Worm (Caenorhabditis elegans) whole organism, L4 larva: ENCODE measurements around the gene F09E5.16.

Experiments used
- D1046.2 ChIP-seq: fragments of 200-800 bp; sonication (Bioruptor generic); IDR thresholded peaks from 2 replicates; pipeline ENCODE4 v1.3.6; 2022; ENCODE audit warnings: missing genetic modification characterization, missing compliant biosample characterization
- F10B5.3 ChIP-seq: sonication (generic microtip); optimal IDR thresholded peaks from 2 replicates; lab custom pipeline; 2016; ENCODE audit warnings: mild to moderate bottlenecking, missing genetic modification characterization, missing compliant biosample characterization
- F37D6.2 ChIP-seq: sonication (generic microtip); optimal IDR thresholded peaks from 2 replicates; lab custom pipeline; 2016; ENCODE audit warnings: mild to moderate bottlenecking, missing genetic modification characterization, missing compliant biosample characterization
- F44E2.7 ChIP-seq: fragments of 200-800 bp; sonication (Bioruptor generic); IDR thresholded peaks from 2 replicates; pipeline ENCODE4 v2.1.2; 2022; ENCODE audit warnings: missing genetic modification characterization, missing compliant biosample characterization
- T26A8.4 ChIP-seq: fragments of 200-800 bp; sonication (Bioruptor generic); IDR thresholded peaks from 2 replicates; pipeline ENCODE4 v1.3.6; 2022; ENCODE audit warnings: missing genetic modification characterization, missing compliant biosample characterization
- Y105C5A.15 ChIP-seq: fragments of 200-800 bp; sonication (Bioruptor generic); IDR thresholded peaks from 2 replicates; pipeline ENCODE4 v1.3.6; 2022; ENCODE audit warnings: missing genetic modification characterization, missing compliant biosample characterization
- Y48G9A.11 ChIP-seq: fragments of 200-800 bp; sonication (Bioruptor generic); IDR thresholded peaks from 2 replicates; pipeline ENCODE4 v1.3.6; 2022; ENCODE audit warnings: missing genetic modification reagents, missing genetic modification characterization, missing compliant biosample characterization
- Y75B8A.6 ChIP-seq: fragments of 200-800 bp; sonication (Bioruptor generic); IDR thresholded peaks from 2 replicates; pipeline ENCODE4 v1.3.6; 2022; ENCODE audit warnings: missing genetic modification reagents, missing genetic modification characterization, missing compliant biosample characterization
- ZK337.2 ChIP-seq: fragments of 200-800 bp; sonication (Bioruptor generic); IDR thresholded peaks from 2 replicates; pipeline ENCODE4 v1.3.6; 2022; ENCODE audit warnings: missing genetic modification reagents, missing genetic modification characterization, missing compliant biosample characterization
- aha-1 ChIP-seq: fragments of 150-350 bp; peaks from one replicate; lab custom pipeline; 2014; ENCODE audit warnings: missing biosample characterization, missing genetic modification characterization
- aly-2 ChIP-seq: sonication (generic microtip); optimal IDR thresholded peaks from 2 replicates; lab custom pipeline; 2018; ENCODE audit warnings: missing biosample characterization, missing genetic modification characterization
- ceh-28 ChIP-seq: fragments of 150-350 bp; optimal IDR thresholded peaks from 2 replicates; lab custom pipeline; 2014; ENCODE audit warnings: missing biosample characterization, missing genetic modification reagents, missing genetic modification characterization
- ceh-44 ChIP-seq: fragments of 200-800 bp; sonication (Bioruptor generic); IDR thresholded peaks from 2 replicates; pipeline ENCODE4 v1.3.6; 2022; ENCODE audit warnings: missing genetic modification reagents, missing genetic modification characterization, missing compliant biosample characterization
- ceh-62 ChIP-seq: sonication (generic microtip); optimal IDR thresholded peaks from 2 replicates; lab custom pipeline; 2017; ENCODE audit warnings: missing biosample characterization, missing genetic modification characterization
- ceh-82 ChIP-seq: sonication (generic microtip); optimal IDR thresholded peaks from 2 replicates; lab custom pipeline; 2017; ENCODE audit warnings: missing biosample characterization, missing genetic modification characterization
- dmd-6 ChIP-seq: fragments of 200-800 bp; sonication (Bioruptor generic); IDR thresholded peaks from 2 replicates; pipeline ENCODE4 v1.3.6; 2022; ENCODE audit warnings: missing genetic modification reagents, missing genetic modification characterization, missing compliant biosample characterization
- dmd-8 ChIP-seq: fragments of 200-800 bp; sonication (Bioruptor generic); IDR thresholded peaks from 2 replicates; pipeline ENCODE4 v1.3.6; 2022; ENCODE audit warnings: missing genetic modification characterization, missing compliant biosample characterization
- dpl-1 ChIP-seq: fragments of 150-350 bp; optimal IDR thresholded peaks from 2 replicates; lab custom pipeline; 2014; ENCODE audit warnings: missing biosample characterization, missing genetic modification reagents, missing genetic modification characterization
- egl-27 ChIP-seq: sonication (generic microtip); optimal IDR thresholded peaks from 3 replicates; lab custom pipeline; 2017; ENCODE audit warnings: missing biosample characterization, missing genetic modification reagents, missing genetic modification characterization
- egl-43 ChIP-seq: fragments of 200-800 bp; sonication (Bioruptor generic); IDR thresholded peaks from 2 replicates; pipeline ENCODE4 v1.3.6; 2022; ENCODE audit warnings: missing genetic modification reagents, missing genetic modification characterization, missing compliant biosample characterization
- fkh-10 ChIP-seq: fragments of 150-350 bp; optimal IDR thresholded peaks from 2 replicates; lab custom pipeline; 2014; ENCODE audit warnings: missing biosample characterization, missing genetic modification reagents, missing genetic modification characterization
- hif-1 ChIP-seq, 2 experiments: sonication (generic microtip); optimal IDR thresholded peaks; 2 replicates each; lab custom pipeline; 2016 to 2017; ENCODE audit warnings: missing compliant biosample characterization in 2 of 2, missing genetic modification characterization in 2 of 2, missing genetic modification reagents in 2 of 2, missing genotype in 2 of 2, mild to moderate bottlenecking in 1 of 2
- jun-1 ChIP-seq: fragments of 150-350 bp; optimal IDR thresholded peaks from 2 replicates; lab custom pipeline; 2014; ENCODE audit warnings: missing biosample characterization, missing genetic modification reagents, missing genetic modification characterization
- lin-1 ChIP-seq: fragments of 200-800 bp; sonication (Bioruptor generic); IDR thresholded peaks from 2 replicates; pipeline ENCODE4 v1.3.6; 2022; ENCODE audit warnings: missing genetic modification reagents, missing genetic modification characterization, missing compliant biosample characterization
- lin-13 ChIP-seq: fragments of 150-350 bp; optimal IDR thresholded peaks from 2 replicates; lab custom pipeline; 2014; ENCODE audit warnings: missing biosample characterization, missing genetic modification reagents, missing genetic modification characterization
- lin-29 ChIP-seq: fragments of 200-800 bp; sonication (Bioruptor generic); IDR thresholded peaks from 2 replicates; pipeline ENCODE4 v1.3.6; 2022; ENCODE audit warnings: missing genetic modification reagents, missing genetic modification characterization, missing compliant biosample characterization
- lir-3 ChIP-seq: sonication (generic microtip); optimal IDR thresholded peaks from 2 replicates; lab custom pipeline; 2016; ENCODE audit warnings: mild to moderate bottlenecking, missing genetic modification characterization, missing compliant biosample characterization
- madf-5 ChIP-seq, 2 experiments: fragments of 200-800 bp; sonication (Bioruptor generic); IDR thresholded peaks; 2 replicates each; pipeline ENCODE4 v1.3.6; 2022; ENCODE audit warnings: missing compliant biosample characterization in 2 of 2, missing genetic modification characterization in 2 of 2
- mdl-1 ChIP-seq, 2 experiments: fragments of 150-350 bp in 1 of 2; sonication (generic microtip) in 1 of 2; optimal IDR thresholded peaks; 2 replicates each; lab custom pipeline; 2014 to 2017; ENCODE audit warnings: missing biosample characterization in 2 of 2, missing genetic modification characterization in 2 of 2
- mdt-29 ChIP-seq: fragments of 200-800 bp; sonication (Bioruptor generic); IDR thresholded peaks from 2 replicates; pipeline ENCODE4 v1.3.6; 2022; ENCODE audit warnings: missing genetic modification reagents, missing genetic modification characterization, missing compliant biosample characterization
- mep-1 ChIP-seq: fragments of 150-350 bp; sonication (generic microtip); optimal IDR thresholded peaks from 3 replicates; lab custom pipeline; 2014; ENCODE audit warnings: missing biosample characterization, missing genetic modification characterization
- mes-2 ChIP-seq: sonication (generic microtip); optimal IDR thresholded peaks from 2 replicates; lab custom pipeline; 2016; ENCODE audit warnings: missing genotype, mild to moderate bottlenecking, missing genetic modification characterization, missing compliant biosample characterization; ENCODE audit not compliant: poor library complexity, severe bottlenecking
- mxl-3 ChIP-seq: fragments of 200-800 bp; sonication (Bioruptor generic); optimal IDR thresholded peaks from 2 replicates; lab custom pipeline; 2018; ENCODE audit warnings: mild to moderate bottlenecking, missing genetic modification characterization, missing compliant biosample characterization
- nhr-10 ChIP-seq: fragments of 150-350 bp; optimal IDR thresholded peaks from 2 replicates; lab custom pipeline; 2014; ENCODE audit warnings: missing biosample characterization, missing genetic modification characterization
- nhr-102 ChIP-seq: sonication (generic microtip); optimal IDR thresholded peaks from 2 replicates; lab custom pipeline; 2016; ENCODE audit warnings: mild to moderate bottlenecking, missing genetic modification characterization, moderate library complexity, missing compliant biosample characterization
- nhr-11 ChIP-seq: fragments of 150-350 bp; optimal IDR thresholded peaks from 2 replicates; lab custom pipeline; 2014; ENCODE audit warnings: missing biosample characterization, missing genetic modification characterization
- nhr-237 ChIP-seq: sonication (generic microtip); optimal IDR thresholded peaks from 2 replicates; lab custom pipeline; 2017; ENCODE audit warnings: missing biosample characterization, missing genetic modification characterization
- nhr-28 ChIP-seq: fragments of 150-350 bp; optimal IDR thresholded peaks from 2 replicates; lab custom pipeline; 2014; ENCODE audit warnings: missing biosample characterization, missing genetic modification characterization
- nhr-42 ChIP-seq: fragments of 200-800 bp; sonication (Bioruptor generic); IDR thresholded peaks from 2 replicates; pipeline ENCODE4 v1.3.6; 2022; ENCODE audit warnings: missing genetic modification characterization, missing compliant biosample characterization
- nhr-48 ChIP-seq: sonication (generic microtip); optimal IDR thresholded peaks from 2 replicates; lab custom pipeline; 2016; ENCODE audit warnings: mild to moderate bottlenecking, missing genetic modification characterization, missing compliant biosample characterization
- nhr-76 ChIP-seq: fragments of 150-350 bp; optimal IDR thresholded peaks from 2 replicates; lab custom pipeline; 2014; ENCODE audit warnings: missing biosample characterization, missing genetic modification characterization
- pha-4 ChIP-seq, 2 experiments: fragments of 150-350 bp in 1 of 2; fragments of 200-800 bp in 1 of 2; sonication (Bioruptor generic) in 1 of 2; IDR thresholded peaks in 1 of 2; optimal IDR thresholded peaks in 1 of 2; 2 replicates each; pipeline versions ENCODE4 v1.3.6 to Lab custom; 2014 to 2022; ENCODE audit warnings: missing genetic modification characterization in 2 of 2, missing genetic modification reagents in 2 of 2, missing biosample characterization in 1 of 2, missing compliant biosample characterization in 1 of 2
- saeg-2 ChIP-seq: fragments of 200-800 bp; sonication (Bioruptor generic); IDR thresholded peaks from 2 replicates; pipeline ENCODE4 v1.3.6; 2022; ENCODE audit warnings: missing genetic modification reagents, missing genetic modification characterization, missing compliant biosample characterization
- set-16 ChIP-seq: fragments of 200-800 bp; sonication (Bioruptor generic); IDR thresholded peaks from 2 replicates; pipeline ENCODE4 v1.3.6; 2022; ENCODE audit warnings: missing genetic modification reagents, missing genetic modification characterization, missing compliant biosample characterization
- spr-3 ChIP-seq: fragments of 200-800 bp; sonication (Bioruptor generic); optimal IDR thresholded peaks from 2 replicates; lab custom pipeline; 2018; ENCODE audit warnings: mild to moderate bottlenecking, missing genetic modification characterization, missing compliant biosample characterization
- tag-97 ChIP-seq: fragments of 200-800 bp; sonication (Bioruptor generic); IDR thresholded peaks from 2 replicates; pipeline ENCODE4 v1.3.6; 2022; ENCODE audit warnings: missing genetic modification characterization, missing compliant biosample characterization
- tra-1 ChIP-seq: fragments of 200-800 bp; sonication (Bioruptor generic); IDR thresholded peaks from 2 replicates; pipeline ENCODE4 v1.3.6; 2022; ENCODE audit warnings: missing genetic modification reagents, missing genetic modification characterization, missing compliant biosample characterization
- unc-130 ChIP-seq: sonication (generic microtip); optimal IDR thresholded peaks from 2 replicates; lab custom pipeline; 2016; ENCODE audit warnings: missing genetic modification reagents, missing genetic modification characterization, missing compliant biosample characterization
- vab-7 ChIP-seq: fragments of 200-800 bp; sonication (Bioruptor generic); IDR thresholded peaks from 2 replicates; pipeline ENCODE4 v1.3.6; 2022; ENCODE audit warnings: missing genetic modification reagents, missing genetic modification characterization, missing compliant biosample characterization
- zfp-2 ChIP-seq: sonication (generic microtip); optimal IDR thresholded peaks from 2 replicates; lab custom pipeline; 2016; ENCODE audit warnings: mild to moderate bottlenecking, missing genetic modification characterization, missing compliant biosample characterization
- ztf-11 ChIP-seq: fragments of 150-350 bp; optimal IDR thresholded peaks from 2 replicates; lab custom pipeline; 2014; ENCODE audit warnings: missing biosample characterization, missing genetic modification characterization

F09E5.16 gene

ce11 chrII:5358137-5358745 lies 7.3 kb downstream of the F09E5.16 start, which contains the start of the genes F09E5.11 and bmy-1 (continued):
- TF ChIP-seq dmd-8 (GFP tag; lab: Robert Waterston, UW) = no peak
- no peak for TF ChIP-seq ceh-28 (tag; lab: Kevin White, UChicago)
- no peak for TF ChIP-seq lin-29 (GFP tag; lab: Robert Waterston, UW)
- TF ChIP-seq T26A8.4 (GFP tag; lab: Robert Waterston, UW) = peak; percentile 80
- TF ChIP-seq dmd-6 (GFP tag; lab: Robert Waterston, UW) = peak; percentile 77
- TF ChIP-seq zfp-2 = no peak
- TF ChIP-seq D1046.2 (GFP tag; lab: Robert Waterston, UW) = no peak
- peak; percentile 75; the same call in 1 of the 2 replicates for TF ChIP-seq tra-1 (GFP tag; lab: Robert Waterston, UW)
- no peak for TF ChIP-seq madf-5 (GFP tag; IDR thresholded peaks at IDR 0.05; lab: Robert Waterston, UW)
- TF ChIP-seq ceh-82 = no peak
- peak in 1 of 2 experiments; percentile 94 for TF ChIP-seq hif-1 (tag; optimal IDR thresholded peaks at IDR 0.05; lab: Kevin White, UChicago)
- TF ChIP-seq nhr-11 (tag; lab: Kevin White, UChicago) = peak; percentile 47
- TF ChIP-seq tag-97 (GFP tag; lab: Robert Waterston, UW) = no peak
- TF ChIP-seq lin-1 (GFP tag; lab: Robert Waterston, UW) = no peak
- TF ChIP-seq mdl-1 (tag; optimal IDR thresholded peaks at IDR 0.05; lab: Kevin White, UChicago) = peak in 1 of 2 experiments; percentile 36
- TF ChIP-seq egl-27 (tag; lab: Kevin White, UChicago) = no peak
- TF ChIP-seq vab-7 (GFP tag; lab: Robert Waterston, UW) = peak; percentile 82
- peak; percentile 99 for TF ChIP-seq mes-2 (tag; lab: Kevin White, UChicago)
- peak; percentile 84 for TF ChIP-seq ceh-44 (GFP tag; lab: Robert Waterston, UW)
- TF ChIP-seq F44E2.7 = no peak
- TF ChIP-seq nhr-48 = peak; percentile 7
- no peak for TF ChIP-seq nhr-76
- TF ChIP-seq aly-2 (tag; lab: Kevin White, UChicago) = no peak
- no peak for TF ChIP-seq mdt-29
- peak; percentile 60 for TF ChIP-seq nhr-102 (tag; lab: Kevin White, UChicago)
- TF ChIP-seq ztf-11 (tag; lab: Kevin White, UChicago) = no peak
- no peak for TF ChIP-seq F10B5.3 (tag; lab: Kevin White, UChicago)
- TF ChIP-seq aha-1 (tag; lab: Kevin White, UChicago) = peak; percentile 98
- TF ChIP-seq F37D6.2 = peak; percentile 58
- peak; percentile 87 for TF ChIP-seq mxl-3 (GFP tag; lab: Kevin White, UChicago)
- peak; percentile 79 for TF ChIP-seq dpl-1 (GFP tag; lab: Kevin White, UChicago)
- peak; percentile 67 for TF ChIP-seq pha-4 (GFP tag; IDR thresholded peaks at IDR 0.05; lab: Robert Waterston, UW)
- TF ChIP-seq pha-4 (tag; optimal IDR thresholded peaks at IDR 0.05; lab: Kevin White, UChicago) = no peak
- TF ChIP-seq nhr-28 (tag; lab: Kevin White, UChicago) = peak; percentile 53
- no peak for TF ChIP-seq jun-1 (tag; lab: Kevin White, UChicago)
- TF ChIP-seq ZK337.2 = peak; percentile 93
- TF ChIP-seq ceh-62 (tag; lab: Kevin White, UChicago) = no peak
- no peak for TF ChIP-seq nhr-42 (GFP tag; lab: Robert Waterston, UW)
- peak; percentile 79 for TF ChIP-seq lin-13 (GFP tag; lab: Kevin White, UChicago)
- no peak for TF ChIP-seq egl-43 (GFP tag; lab: Robert Waterston, UW)
- TF ChIP-seq lir-3 (tag; lab: Kevin White, UChicago) = no peak
- peak; percentile 60; the same call in 1 of the 2 replicates for TF ChIP-seq saeg-2 (GFP tag; lab: Robert Waterston, UW)
- TF ChIP-seq spr-3 = no peak
- TF ChIP-seq Y48G9A.11 (GFP tag; lab: Robert Waterston, UW) = peak; percentile 74; the same call in 1 of the 2 replicates
- peak; percentile 81 for TF ChIP-seq mep-1 (tag; lab: Kevin White, UChicago)
- TF ChIP-seq Y75B8A.6 (GFP tag; lab: Robert Waterston, UW) = no peak
- no peak for TF ChIP-seq nhr-10 (tag; lab: Kevin White, UChicago)
- TF ChIP-seq Y105C5A.15 = no peak
- TF ChIP-seq nhr-237 (tag; lab: Kevin White, UChicago) = no peak
- peak; percentile 61 for TF ChIP-seq fkh-10 (GFP tag; lab: Kevin White, UChicago)
- TF ChIP-seq set-16 (GFP tag; lab: Robert Waterston, UW) = peak; percentile 54
- peak; percentile 98 for TF ChIP-seq unc-130 (GFP tag; lab: Kevin White, UChicago)
